Fruit fly (Drosophila melanogaster) whole organism, embryonic: ENCODE results near the gene Gnf1.

Source experiments
- Awh ChIP-seq: fragments of 200-800 bp; sonication (Bioruptor generic); IDR thresholded peaks from 2 replicates; pipeline ENCODE4, ENCODE4 v1.3.6; 2022; ENCODE audit warnings: missing biosample characterization, missing genetic modification characterization
- CG11560 ChIP-seq: fragments of 200-800 bp; sonication (Bioruptor generic); IDR thresholded peaks from 3 replicates; pipeline ENCODE4 v1.3.6; 2022; ENCODE audit warnings: missing biosample characterization, missing genetic modification characterization
- CG13775 ChIP-seq: fragments of 200-800 bp; sonication (Bioruptor generic); optimal IDR thresholded peaks from 3 replicates; lab custom pipeline; 2017; ENCODE audit warnings: missing biosample characterization, mild to moderate bottlenecking, missing genetic modification characterization
- CG16779 ChIP-seq: fragments of 200-800 bp; sonication (Bioruptor generic); IDR thresholded peaks from 2 replicates; pipeline ENCODE4 v1.3.6; 2022; ENCODE audit warnings: missing biosample characterization, missing genetic modification characterization
- CG18764 ChIP-seq: fragments of 200-800 bp; sonication (Bioruptor generic); optimal IDR thresholded peaks from 3 replicates; lab custom pipeline; 2016; ENCODE audit warnings: missing biosample characterization, missing genetic modification characterization
- CG3065 ChIP-seq: fragments of 200-800 bp; sonication (Bioruptor generic); optimal IDR thresholded peaks from 2 replicates; lab custom pipeline; 2016; ENCODE audit warnings: missing biosample characterization, missing genetic modification characterization
- CG31365 ChIP-seq: fragments of 200-800 bp; sonication (Bioruptor generic); optimal IDR thresholded peaks from 2 replicates; lab custom pipeline; 2018; ENCODE audit warnings: missing biosample characterization, mild to moderate bottlenecking, missing genetic modification characterization
- CG31388 ChIP-seq: fragments of 200-800 bp; sonication (Bioruptor generic); optimal IDR thresholded peaks from 2 replicates; lab custom pipeline; 2016; ENCODE audit warnings: missing biosample characterization, missing genetic modification characterization
- CG31441 ChIP-seq: fragments of 200-800 bp; sonication (Bioruptor generic); IDR thresholded peaks from 2 replicates; pipeline ENCODE4 v1.3.6; 2022; ENCODE audit warnings: missing biosample characterization, missing genetic modification characterization
- CG34224 ChIP-seq: fragments of 200-800 bp; sonication (Bioruptor generic); IDR thresholded peaks from 3 replicates; pipeline ENCODE4 v1.3.6; 2022; ENCODE audit warnings: missing biosample characterization, missing genetic modification characterization; ENCODE audit not compliant: partially characterized antibody
- CG34422 ChIP-seq: fragments of 200-800 bp; sonication (Bioruptor generic); IDR thresholded peaks from 3 replicates; pipeline ENCODE4 v1.3.6; 2022; ENCODE audit warnings: missing biosample characterization, missing genetic modification characterization
- CG3995 ChIP-seq: fragments of 200-800 bp; sonication (Bioruptor generic); optimal IDR thresholded peaks from 3 replicates; lab custom pipeline; 2016; ENCODE audit warnings: missing biosample characterization, missing genetic modification characterization
- CG4730 ChIP-seq: fragments of 200-800 bp; sonication (Bioruptor generic); IDR thresholded peaks from 2 replicates; pipeline ENCODE4 v1.3.6; 2022; ENCODE audit warnings: missing biosample characterization, missing genetic modification characterization
- CG5180 ChIP-seq: fragments of 200-800 bp; sonication (Bioruptor generic); optimal IDR thresholded peaks from 3 replicates; lab custom pipeline; 2017; ENCODE audit warnings: missing biosample characterization, missing genetic modification characterization, mild to moderate bottlenecking, moderate library complexity, missing genetic modification reagents
- CG6765 ChIP-seq: fragments of 200-800 bp; sonication (Bioruptor generic); optimal IDR thresholded peaks from 3 replicates; lab custom pipeline; 2017; ENCODE audit warnings: missing biosample characterization, mild to moderate bottlenecking, missing genetic modification characterization
- CG7357 ChIP-seq: fragments of 200-800 bp; sonication (Bioruptor generic); IDR thresholded peaks from 3 replicates; pipeline ENCODE4 v1.3.6; 2022; ENCODE audit warnings: missing biosample characterization, missing genetic modification characterization
- CHES-1-like ChIP-seq: fragments of 200-800 bp; sonication (Bioruptor generic); optimal IDR thresholded peaks from 2 replicates; lab custom pipeline; 2016; ENCODE audit warnings: missing biosample characterization, missing genetic modification characterization
- Camta ChIP-seq: fragments of 200-800 bp; sonication (Bioruptor generic); optimal IDR thresholded peaks from 2 replicates; lab custom pipeline; 2016; ENCODE audit warnings: missing biosample characterization, missing genetic modification characterization
- Dfd ChIP-seq, 2 experiments: fragments of >200 bp; optimal IDR thresholded peaks; 2 replicates each; lab custom pipeline; 2017; ENCODE audit warnings: missing biosample characterization in 2 of 2, missing genetic modification characterization in 2 of 2
- Ets97D ChIP-seq: fragments of 200-800 bp; sonication (Bioruptor generic); optimal IDR thresholded peaks from 3 replicates; lab custom pipeline; 2016; ENCODE audit warnings: missing biosample characterization, missing genetic modification characterization
- H2.0 ChIP-seq: fragments of 200-800 bp; sonication (Bioruptor generic); IDR thresholded peaks from 2 replicates; pipeline ENCODE4 v1.3.6; 2022; ENCODE audit warnings: missing biosample characterization, missing genetic modification characterization
- Hand ChIP-seq: fragments of 200-800 bp; sonication (Bioruptor generic); optimal IDR thresholded peaks from 2 replicates; lab custom pipeline; 2017; ENCODE audit warnings: mild to moderate bottlenecking, missing biosample characterization, missing genetic modification reagents, missing genetic modification characterization
- HmgZ ChIP-seq: fragments of 200-800 bp; sonication (Bioruptor generic); optimal IDR thresholded peaks from 2 replicates; lab custom pipeline; 2018; ENCODE audit warnings: missing biosample characterization, mild to moderate bottlenecking, missing genetic modification characterization
- Hr39 ChIP-seq: fragments of >200 bp; optimal IDR thresholded peaks from 2 replicates; lab custom pipeline; 2017
- NfI ChIP-seq: fragments of 200-800 bp; sonication (Bioruptor generic); optimal IDR thresholded peaks from 3 replicates; lab custom pipeline; 2018; ENCODE audit warnings: missing biosample characterization, mild to moderate bottlenecking, missing genetic modification characterization, moderate library complexity
- Oli ChIP-seq: fragments of 200-800 bp; sonication (Bioruptor generic); optimal IDR thresholded peaks from 2 replicates; lab custom pipeline; 2018; ENCODE audit warnings: missing biosample characterization, mild to moderate bottlenecking, missing genetic modification characterization, moderate library complexity
- Trl ChIP-seq, 3 experiments: fragments of >200 bp in 2 of 3; fragments of 200-800 bp in 1 of 3; sonication (Bioruptor generic) in 1 of 3; optimal IDR thresholded peaks; 2 replicates in 1 of 3; 3 replicates in 2 of 3; lab custom pipeline; 2016 to 2017; ENCODE audit warnings: missing biosample characterization in 1 of 3, missing genetic modification characterization in 1 of 3
- bbx ChIP-seq: fragments of 200-800 bp; sonication (Bioruptor generic); IDR thresholded peaks from 2 replicates; pipeline ENCODE4 v1.3.6; 2022; ENCODE audit warnings: missing biosample characterization, missing genetic modification characterization; ENCODE audit not compliant: partially characterized antibody
- bigmax ChIP-seq: fragments of 200-800 bp; sonication (Bioruptor generic); optimal IDR thresholded peaks from 2 replicates; lab custom pipeline; 2018; ENCODE audit warnings: missing biosample characterization, mild to moderate bottlenecking, missing genetic modification characterization
- bsh ChIP-seq, 2 experiments: fragments of 200-800 bp; sonication (Bioruptor generic); optimal IDR thresholded peaks; 2 replicates each; lab custom pipeline; 2017 to 2018; ENCODE audit warnings: mild to moderate bottlenecking in 2 of 2, missing biosample characterization in 2 of 2, missing genetic modification characterization in 2 of 2, moderate library complexity in 1 of 2
- corto ChIP-seq: fragments of 200-800 bp; sonication (Bioruptor generic); optimal IDR thresholded peaks from 2 replicates; lab custom pipeline; 2016; ENCODE audit warnings: missing biosample characterization, mild to moderate bottlenecking, missing genetic modification characterization, moderate library complexity
- dysf ChIP-seq: fragments of 200-800 bp; sonication (Bioruptor generic); IDR thresholded peaks from 3 replicates; pipeline ENCODE4 v1.3.6; 2022; ENCODE audit warnings: missing biosample characterization, missing genetic modification characterization
- fd64A ChIP-seq: fragments of 200-800 bp; sonication (Bioruptor generic); optimal IDR thresholded peaks from 3 replicates; lab custom pipeline; 2018; ENCODE audit warnings: missing biosample characterization, mild to moderate bottlenecking, missing genetic modification characterization
- grn ChIP-seq: fragments of 200-800 bp; sonication (Bioruptor generic); optimal IDR thresholded peaks from 3 replicates; lab custom pipeline; 2017; ENCODE audit warnings: missing biosample characterization, missing genetic modification characterization
- knrl ChIP-seq: fragments of 200-800 bp; sonication (Bioruptor generic); IDR thresholded peaks from 3 replicates; pipeline ENCODE4 v1.3.6; 2022; ENCODE audit warnings: missing biosample characterization, missing genetic modification characterization; ENCODE audit not compliant: partially characterized antibody
- lbe ChIP-seq: fragments of 200-800 bp; sonication (Bioruptor generic); optimal IDR thresholded peaks from 2 replicates; lab custom pipeline; 2016; ENCODE audit warnings: missing biosample characterization, mild to moderate bottlenecking, missing genetic modification characterization
- nom ChIP-seq: fragments of 200-800 bp; sonication (Bioruptor generic); optimal IDR thresholded peaks from 2 replicates; lab custom pipeline; 2017; ENCODE audit warnings: missing biosample characterization, missing genetic modification characterization, mild to moderate bottlenecking, moderate library complexity, missing genetic modification reagents
- onecut ChIP-seq: fragments of 200-800 bp; sonication (Bioruptor generic); IDR thresholded peaks from 2 replicates; pipeline ENCODE4 v1.3.6; 2022; ENCODE audit warnings: missing biosample characterization, missing genetic modification characterization
- pan ChIP-seq, 4 experiments: fragments of >200 bp in 3 of 4; fragments of 200-800 bp in 1 of 4; sonication (Bioruptor generic) in 1 of 4; optimal IDR thresholded peaks in 3 of 4; IDR thresholded peaks in 1 of 4; 2 replicates each; pipeline versions ENCODE4 v1.3.6 to Lab custom; 2017 to 2022; ENCODE audit warnings: missing biosample characterization in 2 of 4, missing genetic modification characterization in 2 of 4, mixed read lengths in 1 of 4
- sna ChIP-seq: fragments of 200-800 bp; sonication (Bioruptor generic); IDR thresholded peaks from 2 replicates; pipeline ENCODE4 v1.3.6; 2022; ENCODE audit warnings: missing biosample characterization, missing genetic modification characterization; ENCODE audit not compliant: partially characterized antibody
- tin ChIP-seq: fragments of 200-800 bp; sonication (Bioruptor generic); optimal IDR thresholded peaks from 3 replicates; lab custom pipeline; 2016; ENCODE audit warnings: missing biosample characterization, missing genetic modification characterization
- tna ChIP-seq: fragments of 200-800 bp; sonication (Bioruptor generic); IDR thresholded peaks from 2 replicates; pipeline ENCODE4 v1.3.6; 2022; ENCODE audit warnings: missing biosample characterization, missing genetic modification characterization; ENCODE audit not compliant: partially characterized antibody
- vnd ChIP-seq: fragments of 200-800 bp; sonication (Bioruptor generic); IDR thresholded peaks from 3 replicates; pipeline ENCODE4 v1.3.6; 2022; ENCODE audit warnings: missing biosample characterization, missing genetic modification characterization; ENCODE audit not compliant: partially characterized antibody
- vvl ChIP-seq: fragments of 200-800 bp; sonication (Bioruptor generic); IDR thresholded peaks from 2 replicates; pipeline ENCODE4 v1.3.6; 2022; ENCODE audit warnings: missing biosample characterization, missing genetic modification characterization
- zen2 ChIP-seq: fragments of 200-800 bp; sonication (Bioruptor generic); IDR thresholded peaks from 3 replicates; pipeline ENCODE4 v1.3.6; 2022; ENCODE audit warnings: missing biosample characterization, missing genetic modification characterization; ENCODE audit not compliant: partially characterized antibody

Gene Gnf1

DNA sequence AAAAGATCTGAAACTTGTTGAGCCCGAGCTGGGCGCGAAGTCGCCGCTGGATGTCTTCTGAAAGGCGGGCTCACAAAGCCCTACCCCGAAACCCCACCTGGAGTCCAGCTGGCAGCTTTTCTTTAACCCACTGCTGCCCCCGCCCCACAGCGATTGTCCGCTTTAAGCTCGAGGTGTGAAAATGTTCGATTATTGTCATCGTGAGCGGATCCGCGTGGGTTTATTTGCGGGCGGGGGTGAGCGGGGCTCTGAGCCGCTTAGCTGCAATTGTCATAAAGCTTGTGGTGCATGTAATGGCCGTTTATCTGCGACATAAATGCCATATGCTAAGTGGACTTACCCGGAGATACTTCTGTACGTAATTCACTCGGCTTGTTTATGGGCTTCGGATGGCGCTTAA lies 39.5 kb upstream of the Gnf1 start (continued):
- TF ChIP-seq NfI (GFP tag; lab: Kevin White, UChicago) (no peak), vvl (GFP tag; lab: Robert Waterston, UW) (no peak), CG31365 (no peak), Awh (GFP tag; lab: Robert Waterston, UW) (0 out of 2 replicates have a peak, but pooled peaks have one; percentile 34), pan (optimal IDR thresholded peaks at IDR 0.05; lab: Kevin White, UChicago) (no peak), pan (GFP tag; optimal IDR thresholded peaks at IDR 0.05 in 1 of 2, IDR thresholded peaks at IDR 0.05 in 1 of 2) (no peak), CG31388 (GFP tag; lab: Kevin White, UChicago) (no peak), CG34224 (no peak), CG3065 (GFP tag; lab: Kevin White, UChicago) (no peak), vnd (GFP tag; lab: Robert Waterston, UW) (no peak), CG16779 (no peak), knrl (GFP tag; lab: Robert Waterston, UW) (no peak), tin (GFP tag; lab: Kevin White, UChicago) (no peak), CG31441 (GFP tag; lab: Robert Waterston, UW) (no peak)

dm6 chr3R:4868663-4869225 lies 37.7 kb upstream of the Gnf1 start:
- TF ChIP-seq HmgZ (no peak), H2.0 (GFP tag; lab: Robert Waterston, UW) (no peak), bbx (GFP tag; lab: Robert Waterston, UW) (no peak), Hr39 (lab: Kevin White, UChicago) (peak; percentile 71), NfI (GFP tag; lab: Kevin White, UChicago) (no peak), sna (GFP tag; lab: Robert Waterston, UW) (no peak), CG11560 (0 out of 3 replicates have a peak, but pooled peaks have one; percentile 12), Camta (GFP tag; lab: Kevin White, UChicago) (no peak), grn (GFP tag; lab: Kevin White, UChicago) (no peak), Dfd (GFP tag; optimal IDR thresholded peaks at IDR 0.05; lab: Kevin White, UChicago) (peak in 1 of 2 experiments; percentile 30), CHES-1-like (GFP tag; lab: Kevin White, UChicago) (no peak), CG4730 (GFP tag; lab: Robert Waterston, UW) (0 out of 2 replicates have a peak, but pooled peaks have one; percentile 12), CG7357 (GFP tag; lab: Robert Waterston, UW) (no peak), Hand (GFP tag; lab: Kevin White, UChicago) (no peak), CG34422 (GFP tag; lab: Robert Waterston, UW) (no peak), CG5180 (GFP tag; lab: Kevin White, UChicago) (no peak), CG13775 (no peak), pan (optimal IDR thresholded peaks at IDR 0.05; lab: Kevin White, UChicago) (no peak), pan (GFP tag; optimal IDR thresholded peaks at IDR 0.05 in 1 of 2, IDR thresholded peaks at IDR 0.05 in 1 of 2) (no peak), CG6765 (GFP tag; lab: Kevin White, UChicago) (no peak), Trl (optimal IDR thresholded peaks at IDR 0.05; lab: Kevin White, UChicago) (no peak), Trl (GFP tag; optimal IDR thresholded peaks at IDR 0.05; lab: Kevin White, UChicago) (no peak)
- TF ChIP-seq, all 482 proteins: peak for 4

DNA sequence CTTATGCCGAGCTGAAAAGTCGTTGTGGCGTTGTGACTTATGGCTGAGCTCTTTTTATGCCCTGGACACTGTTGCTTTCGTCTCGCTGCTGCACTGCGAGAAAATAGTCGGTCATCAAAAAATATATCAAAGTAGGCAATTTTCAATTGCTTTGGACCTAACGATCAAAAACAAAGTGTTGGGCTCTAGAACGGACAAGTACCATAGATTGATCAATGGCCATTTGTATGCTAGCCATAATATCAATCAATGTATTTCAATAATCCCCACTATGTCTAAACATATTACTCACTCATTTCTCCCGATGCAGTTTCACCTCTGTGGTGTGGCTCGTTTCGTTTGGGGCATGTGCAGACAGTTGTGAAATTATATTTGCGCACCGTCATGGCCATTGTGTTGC lies 32.7 kb upstream of the Gnf1 start:
- no peak for TF ChIP-seq CG3995 (GFP tag; lab: Kevin White, UChicago)
- TF ChIP-seq corto (GFP tag; lab: Kevin White, UChicago), result peak; percentile 12
- peak; percentile 6 for TF ChIP-seq nom (GFP tag; lab: Kevin White, UChicago)
- no peak for TF ChIP-seq zen2 (GFP tag; lab: Robert Waterston, UW)
- no peak for TF ChIP-seq onecut (GFP tag; lab: Robert Waterston, UW)
- TF ChIP-seq fd64A (GFP tag; lab: Kevin White, UChicago), result no peak
- TF ChIP-seq dysf (GFP tag; lab: Robert Waterston, UW), result no peak
- TF ChIP-seq bigmax (GFP tag; lab: Kevin White, UChicago), result no peak
- no peak for TF ChIP-seq CG5180 (GFP tag; lab: Kevin White, UChicago)
- TF ChIP-seq Oli, result no peak
- TF ChIP-seq bsh (GFP tag; optimal IDR thresholded peaks at IDR 0.05; lab: Kevin White, UChicago), result peak in 1 of 2 experiments; percentile 12
- no peak for TF ChIP-seq CG18764 (GFP tag; lab: Kevin White, UChicago)
- peak; percentile 36 for TF ChIP-seq lbe (GFP tag; lab: Kevin White, UChicago)
- TF ChIP-seq tna, result no peak
- TF ChIP-seq Ets97D (GFP tag; lab: Kevin White, UChicago), result no peak
- TF ChIP-seq, all 482 proteins: peak for 4
